Worm (Caenorhabditis elegans) whole organism, L1 larva: ENCODE results near the gene C09G5.7.

Experiments
- Y116A8C.19 ChIP-seq: sonication (generic microtip); optimal IDR thresholded peaks from 2 replicates; lab custom pipeline; 2016; ENCODE audit warnings: missing compliant biosample characterization, missing genetic modification characterization, borderline replicate concordance
- aha-1 ChIP-seq: fragments of 150-350 bp; optimal IDR thresholded peaks from 2 replicates; lab custom pipeline; 2014; ENCODE audit warnings: missing biosample characterization, missing genetic modification characterization
- blmp-1 ChIP-seq: fragments of 150-350 bp; optimal IDR thresholded peaks from 2 replicates; lab custom pipeline; 2014; ENCODE audit warnings: missing biosample characterization, missing genetic modification characterization
- ceh-90 ChIP-seq: sonication (generic microtip); optimal IDR thresholded peaks from 2 replicates; lab custom pipeline; 2016; ENCODE audit warnings: missing genetic modification characterization, missing compliant biosample characterization
- dpl-1 ChIP-seq, 3 experiments: fragments of 150-350 bp in 2 of 3; sonication (generic microtip) in 1 of 3; optimal IDR thresholded peaks; 2 replicates each; lab custom pipeline; 2014 to 2017; ENCODE audit warnings: missing biosample characterization in 3 of 3, missing genetic modification characterization in 3 of 3, missing genetic modification reagents in 3 of 3
- dsc-1 ChIP-seq: sonication (generic microtip); optimal IDR thresholded peaks from 2 replicates; lab custom pipeline; 2016; ENCODE audit warnings: mild to moderate bottlenecking, missing genetic modification characterization, missing compliant biosample characterization
- efl-1 ChIP-seq, 4 experiments: fragments of 150-350 bp; optimal IDR thresholded peaks in 3 of 4; peaks in 1 of 4; 1 replicate in 1 of 4; 2 replicates in 3 of 4; lab custom pipeline; 2014; ENCODE audit warnings: missing biosample characterization in 2 of 4, missing genetic modification characterization in 2 of 4, missing genetic modification reagents in 2 of 4
- efl-3 ChIP-seq: fragments of 200-800 bp; sonication (Bioruptor generic); optimal IDR thresholded peaks from 2 replicates; lab custom pipeline; 2018; ENCODE audit warnings: mild to moderate bottlenecking, missing genetic modification characterization, missing compliant biosample characterization
- egl-13 ChIP-seq: sonication (generic microtip); optimal IDR thresholded peaks from 2 replicates; lab custom pipeline; 2016; ENCODE audit warnings: missing genotype, missing genetic modification reagents, missing genetic modification characterization, missing compliant biosample characterization
- elt-2 ChIP-seq: sonication (generic microtip); optimal IDR thresholded peaks from 2 replicates; lab custom pipeline; 2016; ENCODE audit warnings: missing genetic modification characterization, mild to moderate bottlenecking, inconsistent platforms, missing compliant biosample characterization, missing genetic modification reagents
- fkh-10 ChIP-seq: sonication (generic microtip); optimal IDR thresholded peaks from 2 replicates; lab custom pipeline; 2017; ENCODE audit warnings: missing biosample characterization, missing genetic modification reagents, missing genetic modification characterization
- fkh-4 ChIP-seq: sonication (generic microtip); optimal IDR thresholded peaks from 2 replicates; lab custom pipeline; 2016; ENCODE audit warnings: missing compliant biosample characterization, missing genetic modification characterization, borderline replicate concordance
- fkh-8 ChIP-seq: sonication (generic microtip); optimal IDR thresholded peaks from 2 replicates; lab custom pipeline; 2016; ENCODE audit warnings: mild to moderate bottlenecking, missing genetic modification characterization, missing compliant biosample characterization
- fos-1 ChIP-seq: fragments of 150-350 bp; optimal IDR thresholded peaks from 2 replicates; lab custom pipeline; 2014; ENCODE audit warnings: missing biosample characterization, missing genetic modification characterization
- hlh-17 ChIP-seq: fragments of 200-800 bp; sonication (Bioruptor generic); optimal IDR thresholded peaks from 2 replicates; lab custom pipeline; 2018; ENCODE audit warnings: missing genetic modification characterization, mild to moderate bottlenecking, missing compliant biosample characterization, moderate library complexity, borderline replicate concordance
- hlh-4 ChIP-seq: sonication (generic microtip); optimal IDR thresholded peaks from 2 replicates; lab custom pipeline; 2016; ENCODE audit warnings: mild to moderate bottlenecking, missing genetic modification characterization, missing compliant biosample characterization
- hpl-2 ChIP-seq: fragments of 150-350 bp; optimal IDR thresholded peaks from 2 replicates; lab custom pipeline; 2014; ENCODE audit warnings: missing biosample characterization, missing genetic modification reagents, missing genetic modification characterization
- irx-1 ChIP-seq: sonication (generic microtip); optimal IDR thresholded peaks from 2 replicates; lab custom pipeline; 2016; ENCODE audit warnings: missing genetic modification characterization, missing compliant biosample characterization
- isw-1 ChIP-seq: fragments of 200-800 bp; sonication (Bioruptor generic); IDR thresholded peaks from 2 replicates; pipeline ENCODE4 v1.3.6; 2022; ENCODE audit warnings: missing genetic modification characterization, missing compliant biosample characterization
- jun-1 ChIP-seq: fragments of 150-350 bp; optimal IDR thresholded peaks from 2 replicates; lab custom pipeline; 2014; ENCODE audit warnings: missing biosample characterization, missing genetic modification reagents, missing genetic modification characterization
- lin-13 ChIP-seq: fragments of 150-350 bp; optimal IDR thresholded peaks from 2 replicates; lab custom pipeline; 2014; ENCODE audit warnings: missing biosample characterization, missing genetic modification reagents, missing genetic modification characterization
- lin-14 ChIP-seq: fragments of 200-800 bp; sonication (Bioruptor generic); optimal IDR thresholded peaks from 2 replicates; lab custom pipeline; 2018; ENCODE audit warnings: mild to moderate bottlenecking, missing genetic modification characterization, moderate library complexity, missing compliant biosample characterization
- lin-15B ChIP-seq: fragments of 150-350 bp; sonication (generic microtip); optimal IDR thresholded peaks from 3 replicates; lab custom pipeline; 2014; ENCODE audit warnings: missing biosample characterization, missing genetic modification characterization
- lin-35 ChIP-seq, 2 experiments: fragments of 150-350 bp; optimal IDR thresholded peaks; 2 replicates each; lab custom pipeline; 2014; ENCODE audit warnings: missing biosample characterization in 2 of 2, missing genetic modification characterization in 2 of 2, missing genetic modification reagents in 2 of 2
- lin-39 ChIP-seq: fragments of 150-350 bp; optimal IDR thresholded peaks from 2 replicates; lab custom pipeline; 2014; ENCODE audit warnings: missing biosample characterization, missing genetic modification reagents, missing genetic modification characterization
- lir-3 ChIP-seq: sonication (generic microtip); optimal IDR thresholded peaks from 2 replicates; lab custom pipeline; 2016; ENCODE audit warnings: mild to moderate bottlenecking, missing genetic modification characterization, moderate library complexity, missing compliant biosample characterization; ENCODE audit not compliant: poor library complexity
- lsy-2 ChIP-seq, 2 experiments: fragments of 150-350 bp; optimal IDR thresholded peaks; 2 replicates each; lab custom pipeline; 2014; ENCODE audit warnings: missing biosample characterization in 2 of 2, missing genetic modification characterization in 2 of 2
- mab-9 ChIP-seq: fragments of 200-800 bp; sonication (Bioruptor generic); IDR thresholded peaks from 2 replicates; pipeline ENCODE4 v1.3.6; 2022; ENCODE audit warnings: missing genetic modification reagents, missing genetic modification characterization, missing compliant biosample characterization
- mep-1 ChIP-seq: fragments of 150-350 bp; optimal IDR thresholded peaks from 2 replicates; lab custom pipeline; 2014; ENCODE audit warnings: missing biosample characterization, missing genetic modification characterization
- nhr-11 ChIP-seq: fragments of 150-350 bp; optimal IDR thresholded peaks from 2 replicates; lab custom pipeline; 2014; ENCODE audit warnings: missing biosample characterization, missing genetic modification characterization
- nhr-19 ChIP-seq: fragments of 200-800 bp; sonication (Bioruptor generic); conservative IDR thresholded peaks from 2 replicates; pipeline ENCODE4 v1.3.6; 2022; ENCODE audit warnings: missing genetic modification characterization, missing compliant biosample characterization
- nhr-28 ChIP-seq: fragments of 150-350 bp; optimal IDR thresholded peaks from 2 replicates; lab custom pipeline; 2014; ENCODE audit warnings: missing biosample characterization, missing genetic modification characterization
- nhr-71 ChIP-seq: sonication (generic microtip); optimal IDR thresholded peaks from 2 replicates; lab custom pipeline; 2016; ENCODE audit warnings: mild to moderate bottlenecking, missing genetic modification characterization, moderate library complexity, missing compliant biosample characterization
- nhr-76 ChIP-seq: sonication (generic microtip); optimal IDR thresholded peaks from 2 replicates; lab custom pipeline; 2017; ENCODE audit warnings: missing biosample characterization, missing genetic modification characterization
- nhr-77 ChIP-seq: fragments of 150-350 bp; optimal IDR thresholded peaks from 2 replicates; lab custom pipeline; 2014; ENCODE audit warnings: missing biosample characterization, missing genetic modification characterization
- nhr-85 ChIP-seq: sonication (generic microtip); peaks from one replicate; lab custom pipeline; 2016; ENCODE audit warnings: missing genetic modification characterization, inconsistent platforms, missing compliant biosample characterization
- nhr-90 ChIP-seq: sonication (generic microtip); optimal IDR thresholded peaks from 2 replicates; lab custom pipeline; 2016; ENCODE audit warnings: mild to moderate bottlenecking, missing genetic modification characterization, missing compliant biosample characterization; ENCODE audit not compliant: poor library complexity
- rnt-1 ChIP-seq: sonication (generic microtip); optimal IDR thresholded peaks from 2 replicates; lab custom pipeline; 2016; ENCODE audit warnings: mild to moderate bottlenecking, missing genetic modification characterization, moderate library complexity, missing compliant biosample characterization
- skn-1 ChIP-seq: fragments of 150-350 bp; optimal IDR thresholded peaks from 2 replicates; lab custom pipeline; 2014; ENCODE audit warnings: missing biosample characterization, missing genetic modification characterization
- snpc-4 ChIP-seq: fragments of 150-350 bp; optimal IDR thresholded peaks from 2 replicates; lab custom pipeline; 2014; ENCODE audit warnings: missing biosample characterization, missing genetic modification characterization
- snu-23 ChIP-seq: sonication (generic microtip); optimal IDR thresholded peaks from 2 replicates; lab custom pipeline; 2016; ENCODE audit warnings: missing genetic modification characterization, missing compliant biosample characterization
- sox-4 ChIP-seq: sonication (generic microtip); optimal IDR thresholded peaks from 2 replicates; lab custom pipeline; 2016; ENCODE audit warnings: missing genetic modification characterization, missing compliant biosample characterization
- swsn-7 ChIP-seq: sonication (generic microtip); optimal IDR thresholded peaks from 2 replicates; lab custom pipeline; 2016; ENCODE audit warnings: missing genetic modification characterization, missing compliant biosample characterization
- tbx-2 ChIP-seq: sonication (generic microtip); optimal IDR thresholded peaks from 2 replicates; lab custom pipeline; 2016; ENCODE audit warnings: missing genetic modification characterization, missing compliant biosample characterization
- xbp-1 ChIP-seq: sonication (generic microtip); optimal IDR thresholded peaks from 2 replicates; lab custom pipeline; 2016; ENCODE audit warnings: missing genetic modification characterization, missing compliant biosample characterization
- zag-1 ChIP-seq: fragments of 150-350 bp; optimal IDR thresholded peaks from 2 replicates; lab custom pipeline; 2014; ENCODE audit warnings: missing biosample characterization, missing genetic modification characterization
- ztf-11 ChIP-seq, 2 experiments: sonication (generic microtip); optimal IDR thresholded peaks; 2 replicates each; lab custom pipeline; 2016 to 2017; ENCODE audit warnings: missing genetic modification characterization in 2 of 2, missing biosample characterization in 1 of 2, missing compliant biosample characterization in 1 of 2

The C09G5.7 gene

ce11 chrII:10714262-10714933 lies at the start of gene C09G5.7, which contains the start of gene dph-2:
C09G5.7 (plus strand) TSS chrII:10714883.
dph-2 (minus strand) TSS chrII:10714297.
- peak; percentile 62 for TF ChIP-seq nhr-71 (tag; lab: Kevin White, UChicago)
- peak; percentile 23 to 63 for TF ChIP-seq lsy-2 (tag; optimal IDR thresholded peaks at IDR 0.05; lab: Kevin White, UChicago)
- peak; percentile 7 for TF ChIP-seq dsc-1 (tag; lab: Kevin White, UChicago)
- peak; percentile 10 for TF ChIP-seq fkh-4 (tag; lab: Kevin White, UChicago)
- peak; percentile 51 for TF ChIP-seq tbx-2 (tag; lab: Kevin White, UChicago)
- TF ChIP-seq skn-1, result peak; percentile 54
- TF ChIP-seq efl-1 (optimal IDR thresholded peaks at IDR 0.05; lab: Kevin White, UChicago), result peak; percentile 74 to 90
- peak; percentile 89 to 99 for TF ChIP-seq efl-1 (GFP tag; optimal IDR thresholded peaks at IDR 0.05 in 1 of 2; lab: Kevin White, UChicago)
- peak; percentile 9 for TF ChIP-seq lin-14
- no peak for TF ChIP-seq egl-13 (tag; lab: Kevin White, UChicago)
- TF ChIP-seq lin-35 (GFP tag; optimal IDR thresholded peaks at IDR 0.05; lab: Kevin White, UChicago), result peak; percentile 87 to 93
- peak; percentile 24 for TF ChIP-seq mep-1 (tag; lab: Kevin White, UChicago)
- TF ChIP-seq lir-3, result peak; percentile 69
- TF ChIP-seq hpl-2 (GFP tag; lab: Kevin White, UChicago), result no peak
- peak; percentile 82 for TF ChIP-seq rnt-1 (tag; lab: Kevin White, UChicago)
- peak; percentile 35 for TF ChIP-seq lin-15B
- peak; percentile 35 for TF ChIP-seq nhr-90
- no peak for TF ChIP-seq lin-13 (GFP tag; lab: Kevin White, UChicago)
- TF ChIP-seq elt-2 (tag; lab: Kevin White, UChicago), result no peak
- TF ChIP-seq nhr-85 (tag; lab: Kevin White, UChicago), result peak; percentile 64
- TF ChIP-seq blmp-1 (tag; lab: Kevin White, UChicago), result peak; percentile 35
- peak; percentile 4; the same call in 1 of the 2 replicates for TF ChIP-seq isw-1 (GFP tag; lab: Robert Waterston, UW)
- no peak for TF ChIP-seq jun-1 (tag; lab: Kevin White, UChicago)
- TF ChIP-seq xbp-1 (tag; lab: Kevin White, UChicago), result peak; percentile 37
- no peak for TF ChIP-seq lin-39
- peak in 1 of 2 experiments; percentile 45 for TF ChIP-seq ztf-11 (tag; optimal IDR thresholded peaks at IDR 0.05; lab: Kevin White, UChicago)
- 0 out of 2 replicates have a peak, but pooled peaks have one; percentile 5 for TF ChIP-seq nhr-19 (GFP tag; lab: Robert Waterston, UW)
- TF ChIP-seq sox-4, result peak; percentile 30
- peak; percentile 81 to 90 (median 87) for TF ChIP-seq dpl-1 (GFP tag; optimal IDR thresholded peaks at IDR 0.05; lab: Kevin White, UChicago)
- TF ChIP-seq irx-1 (tag; lab: Kevin White, UChicago), result peak; percentile 65
- TF ChIP-seq hlh-4 (tag; lab: Kevin White, UChicago), result no peak
- TF ChIP-seq ceh-90, result peak; percentile 70
- TF ChIP-seq nhr-76 (tag; lab: Kevin White, UChicago), result no peak
- TF ChIP-seq, all 84 proteins: peak for 24

- TF ChIP-seq fkh-10 (GFP tag; lab: Kevin White, UChicago) (no peak), nhr-76 (tag; lab: Kevin White, UChicago) (no peak), lin-13 (GFP tag; lab: Kevin White, UChicago) (no peak), snu-23 (GFP tag; lab: Kevin White, UChicago) (no peak), fkh-8 (tag; lab: Kevin White, UChicago) (no peak), Y116A8C.19 (tag; lab: Kevin White, UChicago) (no peak)
Observed at ce11 chrII:10665031-10665430, 49.7 kb upstream of the C09G5.7 start, which contains the start of gene D2089.3. D2089.3 (minus strand) TSS chrII:10665131.

ce11 chrII:10675302-10675701 lies 39.4 kb upstream of the C09G5.7 start, which contains the start of gene ptb-1:
ptb-1 (plus strand) TSS chrII:10675602.
- TF ChIP-seq hlh-17 (no peak), ceh-90 (no peak), efl-3 (GFP tag; lab: Kevin White, UChicago) (no peak), zag-1 (tag; lab: Kevin White, UChicago) (no peak), aha-1 (no peak), elt-2 (tag; lab: Kevin White, UChicago) (no peak), mab-9 (GFP tag; lab: Robert Waterston, UW) (no peak), fos-1 (tag; lab: Kevin White, UChicago) (no peak), nhr-28 (tag; lab: Kevin White, UChicago) (no peak), lsy-2 (tag; optimal IDR thresholded peaks at IDR 0.05; lab: Kevin White, UChicago) (no peak), snpc-4 (tag; lab: Kevin White, UChicago) (no peak), mep-1 (tag; lab: Kevin White, UChicago) (no peak), swsn-7 (tag; lab: Kevin White, UChicago) (no peak), nhr-11 (tag; lab: Kevin White, UChicago) (no peak), dsc-1 (tag; lab: Kevin White, UChicago) (no peak), nhr-76 (tag; lab: Kevin White, UChicago) (no peak), sox-4 (no peak), isw-1 (GFP tag; lab: Robert Waterston, UW) (no peak), dpl-1 (GFP tag; optimal IDR thresholded peaks at IDR 0.05; lab: Kevin White, UChicago) (no peak), nhr-77 (tag; lab: Kevin White, UChicago) (no peak)
